Fruit fly (Drosophila melanogaster) whole organism, embryonic: ENCODE data around the gene PXo.
A peak's percentile ranks its signal among the peaks of the same experiment; 100 is the strongest.

ENCODE experiments used
- Asciz ChIP-seq: fragments of 200-800 bp; sonication (Bioruptor generic); optimal IDR thresholded peaks from 2 replicates; lab custom pipeline; 2017; ENCODE audit warnings: missing biosample characterization, mild to moderate bottlenecking, missing genetic modification characterization, missing genetic modification reagents
- Atf-2 ChIP-seq: fragments of 200-800 bp; sonication (Bioruptor generic); optimal IDR thresholded peaks from 2 replicates; lab custom pipeline; 2016; ENCODE audit warnings: missing biosample characterization, missing genetic modification characterization
- BEAF-32 ChIP-seq: fragments of 200-800 bp; sonication (Bioruptor generic); optimal IDR thresholded peaks from 3 replicates; lab custom pipeline; 2017; ENCODE audit warnings: missing biosample characterization, missing genetic modification characterization, mild to moderate bottlenecking, moderate library complexity, missing genetic modification reagents
- CG1024 ChIP-seq: fragments of 200-800 bp; sonication (Bioruptor generic); IDR thresholded peaks from 2 replicates; pipeline ENCODE4 v1.3.6; 2022; ENCODE audit warnings: missing biosample characterization, missing genetic modification characterization
- CG10462 ChIP-seq: fragments of 200-800 bp; sonication (Bioruptor generic); optimal IDR thresholded peaks from 2 replicates; lab custom pipeline; 2016; ENCODE audit warnings: missing biosample characterization, missing genetic modification characterization
- CG10959 ChIP-seq: fragments of 200-800 bp; sonication (Bioruptor generic); IDR thresholded peaks from 2 replicates; pipeline ENCODE4 v1.3.6; 2022; ENCODE audit warnings: missing biosample characterization, missing genetic modification characterization
- CG13296 ChIP-seq: fragments of 200-800 bp; sonication (Bioruptor generic); optimal IDR thresholded peaks from 3 replicates; lab custom pipeline; 2018; ENCODE audit warnings: missing biosample characterization, mild to moderate bottlenecking, missing genetic modification characterization
- CG14710 ChIP-seq: fragments of 200-800 bp; sonication (Bioruptor generic); optimal IDR thresholded peaks from 3 replicates; lab custom pipeline; 2019; ENCODE audit warnings: missing biosample characterization, mild to moderate bottlenecking, missing genetic modification characterization, moderate library complexity
- CG14860 ChIP-seq: fragments of 200-800 bp; sonication (Bioruptor generic); IDR thresholded peaks from 3 replicates; pipeline ENCODE4 v1.3.6; 2022; ENCODE audit warnings: missing biosample characterization, missing genetic modification characterization; ENCODE audit not compliant: partially characterized antibody
- CG33213 ChIP-seq: fragments of 200-800 bp; sonication (Bioruptor generic); optimal IDR thresholded peaks from 3 replicates; lab custom pipeline; 2016; ENCODE audit warnings: missing biosample characterization, missing genetic modification characterization
- CG3407 ChIP-seq: fragments of 200-800 bp; sonication (Bioruptor generic); optimal IDR thresholded peaks from 2 replicates; lab custom pipeline; 2018; ENCODE audit warnings: missing biosample characterization, mild to moderate bottlenecking, missing genetic modification characterization
- CG4707 ChIP-seq: fragments of 200-800 bp; sonication (Bioruptor generic); optimal IDR thresholded peaks from 2 replicates; lab custom pipeline; 2018; ENCODE audit warnings: missing biosample characterization, mild to moderate bottlenecking, missing genetic modification characterization, moderate library complexity
- CG6254 ChIP-seq: fragments of 200-800 bp; sonication (Bioruptor generic); optimal IDR thresholded peaks from 3 replicates; lab custom pipeline; 2017; ENCODE audit warnings: mild to moderate bottlenecking, missing biosample characterization, missing genetic modification reagents, missing genetic modification characterization
- CG7271 ChIP-seq: fragments of 200-800 bp; sonication (Bioruptor generic); optimal IDR thresholded peaks from 2 replicates; lab custom pipeline; 2018; ENCODE audit warnings: missing biosample characterization, mild to moderate bottlenecking, missing genetic modification characterization, moderate library complexity
- CG7372 ChIP-seq: fragments of 200-800 bp; sonication (Bioruptor generic); IDR thresholded peaks from 2 replicates; pipeline ENCODE4 v1.3.6; 2022; ENCODE audit warnings: missing biosample characterization, missing genetic modification characterization
- CG7839 ChIP-seq: fragments of 200-800 bp; sonication (Bioruptor generic); optimal IDR thresholded peaks from 3 replicates; lab custom pipeline; 2018; ENCODE audit warnings: missing biosample characterization, mild to moderate bottlenecking, missing genetic modification characterization, moderate library complexity
- CG8290 ChIP-seq, 3 experiments: fragments of 200-800 bp; sonication (Bioruptor generic); optimal IDR thresholded peaks; 2 replicates each; lab custom pipeline; 2016 to 2019; ENCODE audit warnings: missing biosample characterization in 3 of 3, missing genetic modification characterization in 3 of 3, mild to moderate bottlenecking in 2 of 3, moderate library complexity in 1 of 3
- CG9797 ChIP-seq: fragments of 200-800 bp; sonication (Bioruptor generic); optimal IDR thresholded peaks from 3 replicates; lab custom pipeline; 2018; ENCODE audit warnings: missing biosample characterization, mild to moderate bottlenecking, missing genetic modification characterization
- CHES-1-like ChIP-seq: fragments of 200-800 bp; sonication (Bioruptor generic); optimal IDR thresholded peaks from 2 replicates; lab custom pipeline; 2016; ENCODE audit warnings: missing biosample characterization, missing genetic modification characterization
- CkIIα-i1 ChIP-seq: fragments of 200-800 bp; sonication (Bioruptor generic); IDR thresholded peaks from 2 replicates; pipeline ENCODE4 v1.3.6; 2022; ENCODE audit warnings: missing biosample characterization, missing genetic modification characterization
- Elba2 ChIP-seq: fragments of 200-800 bp; sonication (Bioruptor generic); optimal IDR thresholded peaks from 3 replicates; lab custom pipeline; 2016; ENCODE audit warnings: missing biosample characterization, missing genetic modification characterization
- Ets65A ChIP-seq: fragments of 200-800 bp; sonication (Bioruptor generic); peaks from one replicate; lab custom pipeline; 2016; ENCODE audit warnings: missing biosample characterization, missing genetic modification characterization
- Fer1 ChIP-seq: fragments of 200-800 bp; sonication (Bioruptor generic); optimal IDR thresholded peaks from 2 replicates; lab custom pipeline; 2017; ENCODE audit warnings: missing biosample characterization, mild to moderate bottlenecking, missing genetic modification characterization
- Gsc ChIP-seq: fragments of 200-800 bp; sonication (Bioruptor generic); IDR thresholded peaks from 2 replicates; pipeline ENCODE4 v1.3.6; 2022; ENCODE audit warnings: missing biosample characterization, missing genetic modification characterization
- HLH54F ChIP-seq: fragments of 200-800 bp; sonication (Bioruptor generic); optimal IDR thresholded peaks from 3 replicates; lab custom pipeline; 2016; ENCODE audit warnings: missing biosample characterization, missing genetic modification characterization
- Hr3 ChIP-seq: fragments of 200-800 bp; sonication (Bioruptor generic); optimal IDR thresholded peaks from 3 replicates; lab custom pipeline; 2016; ENCODE audit warnings: missing biosample characterization, missing genetic modification characterization
- Hr51 ChIP-seq, 2 experiments: fragments of 200-800 bp; sonication (Bioruptor generic); optimal IDR thresholded peaks; 2 replicates in 1 of 2; 3 replicates in 1 of 2; lab custom pipeline; 2016 to 2018; ENCODE audit warnings: missing biosample characterization in 2 of 2, missing genetic modification characterization in 2 of 2, mild to moderate bottlenecking in 1 of 2, moderate library complexity in 1 of 2
- Med ChIP-seq: fragments of 200-800 bp; sonication (Bioruptor generic); peaks from one replicate; lab custom pipeline; 2016; ENCODE audit warnings: missing biosample characterization, missing genetic modification characterization, mild to moderate bottlenecking, inconsistent platforms, moderate library complexity
- NC2β ChIP-seq: fragments of 200-800 bp; sonication (Bioruptor generic); optimal IDR thresholded peaks from 2 replicates; lab custom pipeline; 2016; ENCODE audit warnings: missing biosample characterization, missing genetic modification characterization
- Sry-δ ChIP-seq: fragments of 200-800 bp; sonication (Bioruptor generic); optimal IDR thresholded peaks from 2 replicates; lab custom pipeline; 2016; ENCODE audit warnings: missing biosample characterization, missing genetic modification characterization
- Usf ChIP-seq: fragments of 200-800 bp; sonication (Bioruptor generic); optimal IDR thresholded peaks from 2 replicates; lab custom pipeline; 2017; ENCODE audit warnings: missing genotype, missing biosample characterization, missing genetic modification characterization
- amos ChIP-seq: fragments of 200-800 bp; sonication (Bioruptor generic); IDR thresholded peaks from 2 replicates; pipeline ENCODE4 v1.3.6; 2022; ENCODE audit warnings: missing biosample characterization, missing genetic modification characterization; ENCODE audit not compliant: partially characterized antibody
- btn ChIP-seq: fragments of 200-800 bp; sonication (Bioruptor generic); optimal IDR thresholded peaks from 2 replicates; lab custom pipeline; 2016; ENCODE audit warnings: missing biosample characterization, missing genetic modification characterization
- chn ChIP-seq: fragments of 200-800 bp; sonication (Bioruptor generic); optimal IDR thresholded peaks from 2 replicates; lab custom pipeline; 2016; ENCODE audit warnings: missing biosample characterization, missing genetic modification characterization
- crc ChIP-seq: fragments of 200-800 bp; sonication (Bioruptor generic); optimal IDR thresholded peaks from 2 replicates; lab custom pipeline; 2016; ENCODE audit warnings: missing biosample characterization, missing genetic modification characterization
- dysf ChIP-seq: fragments of 200-800 bp; sonication (Bioruptor generic); IDR thresholded peaks from 3 replicates; pipeline ENCODE4 v1.3.6; 2022; ENCODE audit warnings: missing biosample characterization, missing genetic modification characterization
- eyg ChIP-seq: fragments of 200-800 bp; sonication (Bioruptor generic); optimal IDR thresholded peaks from 3 replicates; lab custom pipeline; 2016; ENCODE audit warnings: missing biosample characterization, missing genetic modification characterization
- fd102C ChIP-seq: fragments of 200-800 bp; sonication (Bioruptor generic); optimal IDR thresholded peaks from 2 replicates; lab custom pipeline; 2018; ENCODE audit warnings: missing biosample characterization, mild to moderate bottlenecking, missing genetic modification characterization, moderate library complexity
- gcm2 ChIP-seq: fragments of 200-800 bp; sonication (Bioruptor generic); optimal IDR thresholded peaks from 2 replicates; lab custom pipeline; 2016; ENCODE audit warnings: missing biosample characterization, missing genetic modification characterization
- grau ChIP-seq: fragments of 200-800 bp; optimal IDR thresholded peaks from 3 replicates; lab custom pipeline; 2019; ENCODE audit warnings: missing biosample characterization, mild to moderate bottlenecking, missing genetic modification characterization, moderate library complexity
- grn ChIP-seq: fragments of 200-800 bp; sonication (Bioruptor generic); optimal IDR thresholded peaks from 3 replicates; lab custom pipeline; 2017; ENCODE audit warnings: missing biosample characterization, missing genetic modification characterization
- gro ChIP-seq: fragments of 200-800 bp; sonication (Bioruptor generic); optimal IDR thresholded peaks from 2 replicates; lab custom pipeline; 2016; ENCODE audit warnings: missing biosample characterization, missing genetic modification characterization
- kay ChIP-seq: fragments of 200-800 bp; sonication (Bioruptor generic); optimal IDR thresholded peaks from 2 replicates; lab custom pipeline; 2016; ENCODE audit warnings: missing biosample characterization, missing genetic modification characterization
- knrl ChIP-seq: fragments of 200-800 bp; sonication (Bioruptor generic); IDR thresholded peaks from 3 replicates; pipeline ENCODE4 v1.3.6; 2022; ENCODE audit warnings: missing biosample characterization, missing genetic modification characterization; ENCODE audit not compliant: partially characterized antibody
- lola ChIP-seq, 3 experiments: fragments of >200 bp in 2 of 3; fragments of 200-800 bp in 1 of 3; sonication (Bioruptor generic) in 1 of 3; optimal IDR thresholded peaks; 2 replicates each; lab custom pipeline; 2017 to 2019; ENCODE audit warnings: missing biosample characterization in 3 of 3, missing genetic modification characterization in 3 of 3, mild to moderate bottlenecking in 1 of 3, moderate library complexity in 1 of 3
- nerfin-2 ChIP-seq: fragments of 200-800 bp; sonication (Bioruptor generic); IDR thresholded peaks from 2 replicates; pipeline ENCODE4 v1.3.6; 2022; ENCODE audit warnings: missing biosample characterization, missing genetic modification characterization; ENCODE audit not compliant: partially characterized antibody
- pros ChIP-seq: fragments of 200-800 bp; sonication (Bioruptor generic); optimal IDR thresholded peaks from 3 replicates; lab custom pipeline; 2019; ENCODE audit warnings: missing biosample characterization, mild to moderate bottlenecking, missing genetic modification characterization, moderate library complexity
- scrt ChIP-seq: fragments of 200-800 bp; sonication (Bioruptor generic); optimal IDR thresholded peaks from 2 replicates; lab custom pipeline; 2018; ENCODE audit warnings: missing biosample characterization, mild to moderate bottlenecking, missing genetic modification characterization, moderate library complexity
- sd ChIP-seq: fragments of 200-800 bp; sonication (Bioruptor generic); optimal IDR thresholded peaks from 3 replicates; lab custom pipeline; 2018; ENCODE audit warnings: missing biosample characterization, mild to moderate bottlenecking, missing genetic modification characterization, moderate library complexity
- wdn ChIP-seq: fragments of 200-800 bp; sonication (Bioruptor generic); IDR thresholded peaks from 2 replicates; pipeline ENCODE4 v1.3.6; 2022; ENCODE audit warnings: missing biosample characterization, missing genetic modification characterization

PXo gene

dm6 chr3L:5932363-5932914 lies 11.3 kb upstream of the PXo start, which contains the start of gene Rcc1 (continued):
- TF ChIP-seq BEAF-32 (peak; percentile 74), nerfin-2 (GFP tag; lab: Robert Waterston, UW) (peak; percentile 53; the same call in 1 of the 2 replicates), CG14710 (tag; lab: Kevin White, UChicago) (peak; percentile 86), fd102C (GFP tag; lab: Kevin White, UChicago) (no peak), CG3407 (no peak), sd (tag; lab: Kevin White, UChicago) (no peak), Elba2 (GFP tag; lab: Kevin White, UChicago) (peak; percentile 83), CG7271 (no peak), Ets65A (peak; percentile 65), CG1024 (no peak), CG33213 (GFP tag; lab: Kevin White, UChicago) (peak; percentile 63), gro (no peak), grn (no peak), grau (tag; lab: Kevin White, UChicago) (peak; percentile 23), scrt (GFP tag; lab: Kevin White, UChicago) (no peak), Hr51 (GFP tag; optimal IDR thresholded peaks at IDR 0.05; lab: Kevin White, UChicago) (no peak), pros (GFP tag; lab: Kevin White, UChicago) (no peak), CHES-1-like (GFP tag; lab: Kevin White, UChicago) (peak; percentile 23), CG7839 (tag; lab: Kevin White, UChicago) (no peak), HLH54F (GFP tag; lab: Kevin White, UChicago) (peak; percentile 18), Sry-δ (GFP tag; lab: Kevin White, UChicago) (peak; percentile 87), CG6254 (no peak), CG14860 (GFP tag; lab: Robert Waterston, UW) (peak; percentile 39; the same call in 1 of the 3 replicates), dysf (GFP tag; lab: Robert Waterston, UW) (no peak), Usf (no peak), CG13296 (GFP tag; lab: Kevin White, UChicago) (no peak), btn (GFP tag; lab: Kevin White, UChicago) (no peak), CG10462 (GFP tag; lab: Kevin White, UChicago) (no peak), gcm2 (GFP tag; lab: Kevin White, UChicago) (no peak), crc (GFP tag; lab: Kevin White, UChicago) (no peak), NC2β (GFP tag; lab: Kevin White, UChicago) (peak; percentile 21), Med (GFP tag; lab: Kevin White, UChicago) (no peak), Hr3 (GFP tag; lab: Kevin White, UChicago) (no peak), chn (GFP tag; lab: Kevin White, UChicago) (peak; percentile 3), eyg (no peak), CkIIα-i1 (GFP tag; lab: Robert Waterston, UW) (no peak), CG8290 (GFP tag; optimal IDR thresholded peaks at IDR 0.05; lab: Kevin White, UChicago) (no peak), CG8290 (tag; optimal IDR thresholded peaks at IDR 0.05; lab: Kevin White, UChicago) (no peak), kay (GFP tag; lab: Kevin White, UChicago) (no peak), Fer1 (GFP tag; lab: Kevin White, UChicago) (no peak), CG7372 (no peak), amos (GFP tag; lab: Robert Waterston, UW) (peak; percentile 45), knrl (GFP tag; lab: Robert Waterston, UW) (peak; percentile 68), CG10959 (GFP tag; lab: Robert Waterston, UW) (no peak), Gsc (GFP tag; lab: Robert Waterston, UW) (no peak), CG4707 (no peak), Asciz (GFP tag; lab: Kevin White, UChicago) (no peak), CG9797 (peak; percentile 70), wdn (GFP tag; lab: Robert Waterston, UW) (no peak), Atf-2 (GFP tag; lab: Kevin White, UChicago) (no peak), lola (GFP tag; optimal IDR thresholded peaks at IDR 0.05; lab: Kevin White, UChicago) (peak in 1 of 3 experiments; percentile 14)
